Fruit fly (Drosophila melanogaster): ENCODE results near the gene CG10866.

DNA sequence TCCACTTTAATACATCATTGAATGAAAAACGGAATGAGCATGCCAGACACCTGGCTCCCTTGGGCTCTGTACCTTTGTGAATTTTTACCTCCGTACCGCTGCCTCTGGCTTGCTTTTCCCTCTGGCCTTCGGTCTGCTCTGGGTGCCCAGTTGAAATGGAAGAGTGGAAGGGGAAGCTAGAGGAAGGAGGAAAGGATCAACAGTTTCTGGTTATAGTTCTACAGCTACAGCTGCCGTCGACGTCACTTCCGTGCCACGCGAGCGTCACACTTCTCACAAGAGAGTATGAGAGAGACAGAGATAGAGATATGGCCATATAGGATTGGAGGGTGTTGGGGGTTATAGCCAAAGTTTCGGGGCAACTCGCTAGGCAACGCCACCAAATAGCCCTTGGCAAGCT, 42.2 kb upstream of the CG10866 start:
- TF ChIP-seq CG32121 (GFP tag; IDR thresholded peaks at IDR 0.05) (no peak), CG12605 (GFP tag; IDR thresholded peaks at IDR 0.05) (no peak)
